Fruit fly (Drosophila melanogaster): ENCODE data around the gene CG44198.
A peak's percentile ranks its signal among the peaks of the same experiment; 100 is the strongest.

The CG44198 gene

dm6 chr2L:13082177-13082576, 36.8 kb downstream of the CG44198 start (continued):
- TF ChIP-seq CG18619 (GFP tag; optimal IDR thresholded peaks at IDR 0.05) (no peak), Fer3 (tag; optimal IDR thresholded peaks at IDR 0.05) (peak; percentile 22), chm (GFP tag; IDR thresholded peaks at IDR 0.05) (no peak), CG2129 (GFP tag; IDR thresholded peaks at IDR 0.05; ENCODE audit: partially characterized antibody) (no peak), dan (GFP tag; IDR thresholded peaks at IDR 0.05) (no peak), CG3995 (GFP tag; optimal IDR thresholded peaks at IDR 0.05) (peak; percentile 4), CG16863 (GFP tag; optimal IDR thresholded peaks at IDR 0.05) (peak; percentile 6), Asciz (GFP tag; optimal IDR thresholded peaks at IDR 0.05) (peak; percentile 13), CG11085 (GFP tag; IDR thresholded peaks at IDR 0.05) (no peak), nom (GFP tag; optimal IDR thresholded peaks at IDR 0.05) (no peak), CoRest (tag; optimal IDR thresholded peaks at IDR 0.05) (peak; percentile 5), Usf (GFP tag; optimal IDR thresholded peaks at IDR 0.05) (no peak), cato (GFP tag; optimal IDR thresholded peaks at IDR 0.05; ENCODE audit: borderline replicate concordance) (no peak), CG10147 (GFP tag; optimal IDR thresholded peaks at IDR 0.05) (no peak), Opbp (GFP tag; IDR thresholded peaks at IDR 0.05; ENCODE audit: partially characterized antibody) (no peak), cwo (GFP tag; optimal IDR thresholded peaks at IDR 0.05) (no peak), kay (GFP tag; optimal IDR thresholded peaks at IDR 0.05) (no peak), Pdp1 (GFP tag; optimal IDR thresholded peaks at IDR 0.05) (no peak), sob (GFP tag; IDR thresholded peaks at IDR 0.05) (peak; percentile 29; the same call in 1 of the 2 replicates), mirr (GFP tag; optimal IDR thresholded peaks at IDR 0.05) (no peak), Nf-YA (GFP tag; IDR thresholded peaks at IDR 0.05) (no peak), CG7928 (GFP tag; optimal IDR thresholded peaks at IDR 0.05) (peak; percentile 4), Drgx (GFP tag; IDR thresholded peaks at IDR 0.05) (no peak), CG6254 (GFP tag; optimal IDR thresholded peaks at IDR 0.05) (no peak), CG12071 (GFP tag; optimal IDR thresholded peaks at IDR 0.05) (peak; percentile 4), CG9797 (GFP tag; optimal IDR thresholded peaks at IDR 0.05) (no peak), CG13894 (tag; optimal IDR thresholded peaks at IDR 0.05) (no peak), NC2α (GFP tag; optimal IDR thresholded peaks at IDR 0.05) (peak; percentile 1), kah (GFP tag; optimal IDR thresholded peaks at IDR 0.05) (no peak), tup (GFP tag; optimal IDR thresholded peaks at IDR 0.05) (no peak), pum (GFP tag; optimal IDR thresholded peaks at IDR 0.05) (no peak), HLH4C (GFP tag; IDR thresholded peaks at IDR 0.05; ENCODE audit: partially characterized antibody) (no peak), YL-1 (GFP tag; optimal IDR thresholded peaks at IDR 0.05) (no peak), TFAM (GFP tag; optimal IDR thresholded peaks at IDR 0.05) (no peak), Atf-2 (GFP tag; optimal IDR thresholded peaks at IDR 0.05) (no peak), yki (optimal IDR thresholded peaks at IDR 0.05) (no peak), luna (GFP tag; optimal IDR thresholded peaks at IDR 0.05) (peak; percentile 2), sna (GFP tag; IDR thresholded peaks at IDR 0.05; ENCODE audit: partially characterized antibody) (no peak), PHDP (tag; optimal IDR thresholded peaks at IDR 0.05) (peak; percentile 39), nerfin-1 (tag; optimal IDR thresholded peaks at IDR 0.05) (no peak), CG11560 (tag; IDR thresholded peaks at IDR 0.05) (no peak), CG14710 (tag; optimal IDR thresholded peaks at IDR 0.05) (no peak), CG6854 (GFP tag; optimal IDR thresholded peaks at IDR 0.05) (no peak), CG31441 (GFP tag; IDR thresholded peaks at IDR 0.05) (no peak), CG10959 (GFP tag; IDR thresholded peaks at IDR 0.05) (no peak), Mad (GFP tag; optimal IDR thresholded peaks at IDR 0.05) (no peak), CG7372 (GFP tag; IDR thresholded peaks at IDR 0.05) (no peak), CG8281 (tag; optimal IDR thresholded peaks at IDR 0.05) (no peak), Hey (tag; optimal IDR thresholded peaks at IDR 0.05) (no peak), vvl (GFP tag; IDR thresholded peaks at IDR 0.05) (no peak), pita (GFP tag; optimal IDR thresholded peaks at IDR 0.05) (no peak)
